Worm (Caenorhabditis elegans): ENCODE results near the gene clec-42.

DNA sequence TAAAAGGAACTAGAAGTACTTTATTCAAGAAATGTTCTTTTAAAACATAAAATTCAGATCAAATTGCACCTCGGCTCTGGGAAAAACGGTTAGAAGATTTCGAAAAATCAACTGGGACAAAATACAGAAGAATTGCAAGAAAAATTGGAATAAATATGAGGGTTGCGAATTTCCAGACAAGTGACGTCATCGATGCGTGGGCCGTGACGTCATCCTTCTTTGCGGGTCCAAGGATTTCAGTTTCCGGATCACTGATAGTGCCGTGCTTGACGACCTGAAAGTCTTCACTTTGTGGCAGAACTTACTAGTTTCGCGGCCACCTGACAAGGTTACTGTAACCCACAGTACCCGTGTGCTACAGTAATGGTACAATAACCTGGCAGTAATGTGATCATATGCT, 27.8 kb upstream of the clec-42 start:
- no peak for TF ChIP-seq dmd-8 (GFP tag; IDR thresholded peaks at IDR 0.05)
- TF ChIP-seq lir-3 (tag; optimal IDR thresholded peaks at IDR 0.05), result no peak
- TF ChIP-seq jun-1 (tag; optimal IDR thresholded peaks at IDR 0.05), result no peak
- TF ChIP-seq hif-1 (tag; optimal IDR thresholded peaks at IDR 0.05), result no peak
- TF ChIP-seq ceh-62 (tag; optimal IDR thresholded peaks at IDR 0.05), result no peak
- no peak for TF ChIP-seq nhr-28 (tag; optimal IDR thresholded peaks at IDR 0.05)
- no peak for TF ChIP-seq pqm-1 (tag; optimal IDR thresholded peaks at IDR 0.05)
- no peak for TF ChIP-seq spr-1 (tag; optimal IDR thresholded peaks at IDR 0.05)
- no peak for TF ChIP-seq snpc-4 (tag; optimal IDR thresholded peaks at IDR 0.05)
- TF ChIP-seq attf-4 (tag; optimal IDR thresholded peaks at IDR 0.05), result no peak
- no peak for TF ChIP-seq zfp-2 (tag; optimal IDR thresholded peaks at IDR 0.05)
- TF ChIP-seq unc-62 (GFP tag; optimal IDR thresholded peaks at IDR 0.05 in 1 of 2), result no peak
- TF ChIP-seq unc-62 (tag; optimal IDR thresholded peaks at IDR 0.05), result no peak
- no peak for TF ChIP-seq nhr-76 (tag; optimal IDR thresholded peaks at IDR 0.05)

Measured in whole organism, L4 larva.